Fruit fly (Drosophila melanogaster) whole organism, pupa: ENCODE data around the gene CG15473.

Source experiments
- CG10348 ChIP-seq: fragments of 200-800 bp; sonication (Bioruptor generic); IDR thresholded peaks from 2 replicates; pipeline ENCODE4 v1.3.6; 2022; ENCODE audit warnings: missing biosample characterization, missing genetic modification characterization
- CG14655 ChIP-seq: fragments of 200-800 bp; sonication (Bioruptor generic); optimal IDR thresholded peaks from 3 replicates; lab custom pipeline; 2017; ENCODE audit warnings: mild to moderate bottlenecking, missing biosample characterization, missing genetic modification reagents, missing genetic modification characterization
- Snoo ChIP-seq: fragments of 200-800 bp; sonication (Bioruptor generic); optimal IDR thresholded peaks from 3 replicates; lab custom pipeline; 2017; ENCODE audit warnings: missing biosample characterization, mild to moderate bottlenecking, missing genetic modification characterization, inconsistent platforms
- gl ChIP-seq: fragments of 200-800 bp; sonication (Bioruptor generic); optimal IDR thresholded peaks from 2 replicates; lab custom pipeline; 2018; ENCODE audit warnings: missing biosample characterization, mild to moderate bottlenecking, missing genetic modification characterization

DNA sequence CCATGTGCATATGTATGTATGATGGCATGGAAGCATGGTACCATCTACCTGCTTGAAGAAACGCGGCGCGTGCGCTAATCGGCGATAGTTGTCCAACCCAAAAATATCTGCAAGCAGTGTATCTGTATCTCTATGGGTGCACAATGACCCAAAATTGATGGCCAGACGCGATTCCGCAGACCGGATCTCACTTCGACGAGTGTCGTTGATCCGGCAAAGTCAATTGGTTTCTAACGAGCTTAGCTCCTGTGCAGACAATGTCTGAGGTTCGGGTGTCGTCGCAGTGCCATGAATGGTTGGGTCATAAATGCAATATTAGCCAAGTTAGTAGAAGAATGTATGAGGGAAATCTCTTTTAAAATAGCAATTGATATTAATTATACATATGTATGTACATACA lies 40.7 kb downstream of the CG15473 start:
- TF ChIP-seq gl (tag; lab: Kevin White, UChicago) (no peak), CG14655 (GFP tag; lab: Kevin White, UChicago) (no peak), CG10348 (GFP tag; lab: Robert Waterston, UW) (no peak), Snoo (tag; lab: Kevin White, UChicago) (no peak)
